Fruit fly (Drosophila melanogaster): Measurements from ENCODE around the gene Hsp67Bc.

Hsp67Bc gene

DNA sequence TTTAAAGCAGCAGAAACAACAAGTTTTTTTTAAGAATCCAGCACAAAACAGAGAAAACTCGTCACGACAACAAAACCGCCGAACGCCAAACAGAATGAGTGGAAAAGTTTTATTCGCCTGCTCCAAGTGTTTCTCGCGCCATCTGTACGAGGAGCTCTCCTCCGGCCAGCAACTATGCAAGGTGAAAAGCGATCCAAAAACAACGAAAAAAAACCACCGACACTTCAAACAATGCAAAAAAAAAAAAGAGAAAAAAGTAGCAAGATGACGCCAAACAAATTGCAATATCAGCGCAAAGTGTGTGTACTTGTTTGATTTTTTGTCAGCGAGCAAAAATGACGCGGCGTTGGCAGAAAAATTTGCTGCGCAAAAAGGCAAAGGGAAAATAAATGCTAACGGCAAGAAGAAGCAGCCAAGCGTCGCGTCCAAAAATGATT is 4.8 kb downstream of the Hsp67Bc start:
- TF ChIP-seq kah (GFP tag; optimal IDR thresholded peaks at IDR 0.05): peak; percentile 5
- TF ChIP-seq CHES-1-like (GFP tag; optimal IDR thresholded peaks at IDR 0.05): peak; percentile 53
- TF ChIP-seq corto (GFP tag; optimal IDR thresholded peaks at IDR 0.05): no peak
- 0 out of 3 replicates have a peak, but pooled peaks have one; percentile 1 for TF ChIP-seq CG14050 (GFP tag; IDR thresholded peaks at IDR 0.05)
- TF ChIP-seq CG17385 (GFP tag; optimal IDR thresholded peaks at IDR 0.05): peak; percentile 87
- peak; percentile 41 for TF ChIP-seq sqz (GFP tag; optimal IDR thresholded peaks at IDR 0.05)
- peak; percentile 44 for TF ChIP-seq CG13624 (GFP tag; optimal IDR thresholded peaks at IDR 0.05)
- TF ChIP-seq YL-1 (GFP tag; optimal IDR thresholded peaks at IDR 0.05): peak; percentile 31
- TF ChIP-seq CG12104 (GFP tag; optimal IDR thresholded peaks at IDR 0.05): no peak
- peak; percentile 25 for TF ChIP-seq CG4617 (GFP tag; optimal IDR thresholded peaks at IDR 0.05; ENCODE audit: borderline replicate concordance)
- 0 out of 3 replicates have a peak, but pooled peaks have one; percentile 41 for TF ChIP-seq knrl (GFP tag; IDR thresholded peaks at IDR 0.05; ENCODE audit: partially characterized antibody)
- TF ChIP-seq nom (GFP tag; optimal IDR thresholded peaks at IDR 0.05): peak; percentile 90
- TF ChIP-seq MESR4 (GFP tag; optimal IDR thresholded peaks at IDR 0.05): peak; percentile 65
- no peak for TF ChIP-seq Mrtf (GFP tag; IDR thresholded peaks at IDR 0.05)
- TF ChIP-seq Drgx (GFP tag; IDR thresholded peaks at IDR 0.05): peak; percentile 51; the same call in 1 of the 2 replicates
- TF ChIP-seq CG6854 (GFP tag; optimal IDR thresholded peaks at IDR 0.05): no peak
- TF ChIP-seq bsh (GFP tag; optimal IDR thresholded peaks at IDR 0.05): peak in 1 of 2 experiments; percentile 81
- TF ChIP-seq sens (GFP tag): no peak
- no peak for TF ChIP-seq al (GFP tag; IDR thresholded peaks at IDR 0.05)
- TF ChIP-seq CG16815 (GFP tag; optimal IDR thresholded peaks at IDR 0.05): no peak

DNA sequence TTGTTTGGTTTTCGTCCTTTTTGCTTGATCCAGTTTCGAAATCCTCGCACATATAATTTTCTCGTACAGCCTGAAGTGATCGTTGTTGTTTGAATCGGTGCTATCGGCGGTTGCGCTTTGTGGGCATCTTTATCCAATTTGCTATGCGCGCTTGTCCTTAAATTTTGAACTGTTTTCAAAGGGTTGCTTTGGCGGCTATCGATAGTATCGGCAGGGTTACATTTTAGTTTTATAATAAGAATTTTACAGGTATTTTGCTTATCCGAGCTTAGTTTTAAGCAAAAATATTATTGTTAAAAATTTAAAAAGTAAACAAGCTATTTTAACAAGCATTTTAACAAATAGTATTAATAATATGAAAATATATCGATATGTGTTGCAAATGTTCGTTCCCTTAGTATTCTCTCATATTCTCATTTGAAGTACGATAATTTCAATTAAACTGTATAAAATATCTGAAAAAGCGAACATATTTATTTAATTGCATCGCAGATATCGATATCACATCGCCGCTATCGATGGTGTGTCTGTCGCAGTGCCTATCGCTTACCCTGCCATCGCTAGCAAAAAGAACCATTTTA is 5.4 kb downstream of the Hsp67Bc start, which contains the start of the genes Klp67A and CG4452:
Gene Klp67A (minus strand): TSS at position 197 of the 581 bp plus-strand sequence.
Gene CG4452 (plus strand): TSS at position 528 of the 581 bp plus-strand sequence.
- TF ChIP-seq Dek (tag; optimal IDR thresholded peaks at IDR 0.05) (peak; percentile 27), Fer1 (GFP tag; optimal IDR thresholded peaks at IDR 0.05) (peak; percentile 16), ttk (GFP tag; IDR thresholded peaks at IDR 0.05) (no peak), CG12155 (GFP tag; optimal IDR thresholded peaks at IDR 0.05) (peak; percentile 53), CG15479 (GFP tag; optimal IDR thresholded peaks at IDR 0.05) (peak; percentile 27), CG13424 (tag; optimal IDR thresholded peaks at IDR 0.05) (peak; percentile 54), CG7839 (tag; optimal IDR thresholded peaks at IDR 0.05) (peak; percentile 46), CG7357 (GFP tag; IDR thresholded peaks at IDR 0.05) (no peak), lbe (GFP tag; optimal IDR thresholded peaks at IDR 0.05) (peak; percentile 47), da (GFP tag; optimal IDR thresholded peaks at IDR 0.05) (no peak), Hr39 (optimal IDR thresholded peaks at IDR 0.05) (no peak), Camta (GFP tag; optimal IDR thresholded peaks at IDR 0.05) (no peak), tio (GFP tag; optimal IDR thresholded peaks at IDR 0.05) (no peak), Dfd (GFP tag; optimal IDR thresholded peaks at IDR 0.05) (no peak), Ptx1 (GFP tag; IDR thresholded peaks at IDR 0.05) (no peak), CG10147 (GFP tag; optimal IDR thresholded peaks at IDR 0.05) (peak; percentile 42), CG32532 (GFP tag; IDR thresholded peaks at IDR 0.05) (peak; percentile 45; the same call in 1 of the 2 replicates), usp (GFP tag; optimal IDR thresholded peaks at IDR 0.05) (no peak), esg (GFP tag; conservative IDR thresholded peaks at IDR 0.05) (0 out of 2 replicates have a peak, but pooled peaks have one; percentile 12), CG10462 (GFP tag; optimal IDR thresholded peaks at IDR 0.05) (no peak), tup (GFP tag; optimal IDR thresholded peaks at IDR 0.05) (no peak), CG18599 (GFP tag; optimal IDR thresholded peaks at IDR 0.05) (peak; percentile 45), Sin3A (optimal IDR thresholded peaks at IDR 0.05) (peak; percentile 82), Vsx1 (GFP tag; optimal IDR thresholded peaks at IDR 0.05) (no peak), tll (GFP tag; optimal IDR thresholded peaks at IDR 0.05) (peak in 1 of 2 experiments; percentile 22), CG14710 (tag; optimal IDR thresholded peaks at IDR 0.05) (peak; percentile 90), CG1603 (tag; optimal IDR thresholded peaks at IDR 0.05) (peak; percentile 20), bigmax (GFP tag; optimal IDR thresholded peaks at IDR 0.05) (no peak), pita (GFP tag; optimal IDR thresholded peaks at IDR 0.05) (no peak), slbo (GFP tag; IDR thresholded peaks at IDR 0.05) (peak; percentile 50; the same call in 1 of the 2 replicates)

All from whole organism, embryonic.